Worm (Caenorhabditis elegans) whole organism, L4/young adult: ENCODE measurements around the gene Y39D8A.1.

ENCODE experiments used
- W03F9.2 ChIP-seq: fragments of 150-350 bp; optimal IDR thresholded peaks from 2 replicates; lab custom pipeline; 2014; ENCODE audit warnings: missing biosample characterization, missing genetic modification characterization
- him-1 ChIP-seq: sonication (generic microtip); optimal IDR thresholded peaks from 2 replicates; lab custom pipeline; 2016; ENCODE audit warnings: missing genotype, missing genetic modification reagents, missing genetic modification characterization, missing compliant biosample characterization

DNA sequence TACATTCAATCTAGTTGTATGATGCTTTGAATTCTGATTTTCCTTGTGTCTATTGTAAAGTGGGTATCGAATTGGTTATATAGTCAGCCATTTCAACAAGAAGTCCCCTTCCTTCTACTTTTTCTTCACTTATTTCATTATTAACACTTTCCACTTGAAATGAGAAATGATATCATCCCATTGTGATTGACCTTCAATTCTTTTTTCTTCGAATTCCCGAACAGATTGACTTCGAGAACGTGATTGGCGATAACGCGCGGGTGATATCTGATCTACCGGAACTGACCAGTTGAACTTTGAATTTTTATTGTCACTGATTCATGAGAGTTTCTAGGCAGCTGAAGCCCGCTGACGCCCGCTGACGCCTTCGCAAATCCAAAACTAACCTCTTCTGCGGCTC is 40.3 kb upstream of the Y39D8A.1 start:
- no peak for TF ChIP-seq W03F9.2
- no peak for TF ChIP-seq him-1
